Worm (Caenorhabditis elegans): ENCODE data around the gene arrd-18.

- TF ChIP-seq ztf-23 (GFP tag; IDR thresholded peaks at IDR 0.05) (no peak), ztf-29 (GFP tag; IDR thresholded peaks at IDR 0.05) (no peak), tab-1 (GFP tag; IDR thresholded peaks at IDR 0.05) (no peak), ref-1 (GFP tag; conservative IDR thresholded peaks at IDR 0.05) (no peak), klf-2 (GFP tag; conservative IDR thresholded peaks at IDR 0.05) (no peak)
Observed at ce11 chrV:3351266-3351665, 39.3 kb upstream of the arrd-18 start, which contains the start of gene str-63.

All from whole organism, midembryonic.